Worm (Caenorhabditis elegans) whole organism, L4/young adult: ENCODE measurements around the gene ZK1307.9.

ENCODE experiments used
- W03F9.2 ChIP-seq: fragments of 150-350 bp; optimal IDR thresholded peaks from 2 replicates; lab custom pipeline; 2014; ENCODE audit warnings: missing biosample characterization, missing genetic modification characterization
- dao-5 ChIP-seq: sonication (generic microtip); optimal IDR thresholded peaks from 2 replicates; lab custom pipeline; 2016; ENCODE audit warnings: missing genotype, missing genetic modification characterization, moderate library complexity, missing compliant biosample characterization
- him-1 ChIP-seq: sonication (generic microtip); optimal IDR thresholded peaks from 2 replicates; lab custom pipeline; 2016; ENCODE audit warnings: missing genotype, missing genetic modification reagents, missing genetic modification characterization, missing compliant biosample characterization

The ZK1307.9 gene

ce11 chrII:9649191-9649590 lies at the start of gene ZK1307.9:
Gene ZK1307.9 (plus strand): TSS chrII:9649491.
- TF ChIP-seq dao-5 (tag; lab: Kevin White, UChicago): no peak
- TF ChIP-seq W03F9.2 (tag; lab: Kevin White, UChicago): no peak
- no peak for TF ChIP-seq him-1

ce11 chrII:9600022-9600722 lies 49.1 kb upstream of the ZK1307.9 start:
- TF ChIP-seq W03F9.2 (tag; lab: Kevin White, UChicago): no peak
- TF ChIP-seq him-1: no peak
- TF ChIP-seq dao-5 (tag; lab: Kevin White, UChicago): no peak

- TF ChIP-seq him-1: no peak
- peak; percentile 29 for TF ChIP-seq W03F9.2 (tag; lab: Kevin White, UChicago)
- TF ChIP-seq dao-5 (tag; lab: Kevin White, UChicago): no peak
Observed at ce11 chrII:9601069-9601468, 48.2 kb upstream of the ZK1307.9 start.

- TF ChIP-seq dao-5 (tag; lab: Kevin White, UChicago): no peak
- TF ChIP-seq W03F9.2 (tag; lab: Kevin White, UChicago): no peak
- TF ChIP-seq him-1: no peak
Observed at ce11 chrII:9601679-9602078, 47.6 kb upstream of the ZK1307.9 start.

ce11 chrII:9602566-9602965 lies 46.7 kb upstream of the ZK1307.9 start:
- TF ChIP-seq W03F9.2 (tag; lab: Kevin White, UChicago) (no peak), dao-5 (tag; lab: Kevin White, UChicago) (no peak), him-1 (no peak)

- TF ChIP-seq him-1: no peak
- no peak for TF ChIP-seq dao-5 (tag; lab: Kevin White, UChicago)
- TF ChIP-seq W03F9.2 (tag; lab: Kevin White, UChicago): peak; percentile 71
Observed at ce11 chrII:9603419-9603818, 45.9 kb upstream of the ZK1307.9 start.

ce11 chrII:9604063-9604462 lies 45.2 kb upstream of the ZK1307.9 start:
- TF ChIP-seq him-1 (no peak), dao-5 (tag; lab: Kevin White, UChicago) (no peak), W03F9.2 (tag; lab: Kevin White, UChicago) (no peak)

ce11 chrII:9604685-9605084 lies 44.6 kb upstream of the ZK1307.9 start:
- TF ChIP-seq W03F9.2 (tag; lab: Kevin White, UChicago) (no peak), dao-5 (tag; lab: Kevin White, UChicago) (no peak), him-1 (no peak)

ce11 chrII:9605336-9605735 lies 44.0 kb upstream of the ZK1307.9 start, which contains the start of gene nhr-19:
Gene nhr-19 (minus strand): TSS chrII:9605526.
- TF ChIP-seq him-1: no peak
- TF ChIP-seq W03F9.2 (tag; lab: Kevin White, UChicago): no peak
- TF ChIP-seq dao-5 (tag; lab: Kevin White, UChicago): no peak

- TF ChIP-seq W03F9.2 (tag; lab: Kevin White, UChicago) (no peak), dao-5 (tag; lab: Kevin White, UChicago) (no peak), him-1 (no peak)
Observed at ce11 chrII:9605954-9606353, 43.3 kb upstream of the ZK1307.9 start.

ce11 chrII:9606485-9607036 lies 42.7 kb upstream of the ZK1307.9 start:
- TF ChIP-seq W03F9.2 (tag; lab: Kevin White, UChicago): no peak
- TF ChIP-seq dao-5 (tag; lab: Kevin White, UChicago): no peak
- no peak for TF ChIP-seq him-1

ce11 chrII:9607137-9607536 lies 42.2 kb upstream of the ZK1307.9 start:
- no peak for TF ChIP-seq him-1
- TF ChIP-seq W03F9.2 (tag; lab: Kevin White, UChicago): no peak
- no peak for TF ChIP-seq dao-5 (tag; lab: Kevin White, UChicago)

- TF ChIP-seq W03F9.2 (tag; lab: Kevin White, UChicago) (no peak), dao-5 (tag; lab: Kevin White, UChicago) (no peak), him-1 (no peak)
Observed at ce11 chrII:9609296-9609695, 40.0 kb upstream of the ZK1307.9 start, which contains the start of gene pap-2. Gene pap-2 (minus strand): TSS chrII:9609396.

- TF ChIP-seq him-1: no peak
- no peak for TF ChIP-seq dao-5 (tag; lab: Kevin White, UChicago)
- TF ChIP-seq W03F9.2 (tag; lab: Kevin White, UChicago): no peak
Observed at ce11 chrII:9611347-9611923, 37.9 kb upstream of the ZK1307.9 start, which contains the start of the genes T15H9.5 and T15H9.4. Gene T15H9.5 (minus strand): TSS chrII:9611447. Gene T15H9.4 (plus strand): TSS chrII:9611873.
